Fruit fly (Drosophila melanogaster) whole organism, embryonic: ENCODE data around the gene CG33796.

Experiments used
- ATbp ChIP-seq: fragments of 200-800 bp; sonication (Bioruptor generic); optimal IDR thresholded peaks from 2 replicates; lab custom pipeline; 2017; ENCODE audit warnings: missing biosample characterization, mild to moderate bottlenecking, missing genetic modification characterization, missing genetic modification reagents
- Asciz ChIP-seq: fragments of 200-800 bp; sonication (Bioruptor generic); optimal IDR thresholded peaks from 2 replicates; lab custom pipeline; 2017; ENCODE audit warnings: missing biosample characterization, mild to moderate bottlenecking, missing genetic modification characterization, missing genetic modification reagents
- Awh ChIP-seq: fragments of 200-800 bp; sonication (Bioruptor generic); IDR thresholded peaks from 2 replicates; pipeline ENCODE4, ENCODE4 v1.3.6; 2022; ENCODE audit warnings: missing biosample characterization, missing genetic modification characterization
- B-H1 ChIP-seq: fragments of 200-800 bp; sonication (Bioruptor generic); IDR thresholded peaks from 3 replicates; pipeline ENCODE4 v1.3.6; 2022; ENCODE audit warnings: missing biosample characterization, missing genetic modification characterization
- BEAF-32 ChIP-seq: fragments of 200-800 bp; sonication (Bioruptor generic); optimal IDR thresholded peaks from 3 replicates; lab custom pipeline; 2017; ENCODE audit warnings: missing biosample characterization, missing genetic modification characterization, mild to moderate bottlenecking, moderate library complexity, missing genetic modification reagents
- CG10565 ChIP-seq: fragments of 200-800 bp; sonication (Bioruptor generic); optimal IDR thresholded peaks from 3 replicates; lab custom pipeline; 2016; ENCODE audit warnings: missing biosample characterization, mild to moderate bottlenecking, missing genetic modification characterization
- CG11398 ChIP-seq: fragments of 200-800 bp; sonication (Bioruptor generic); optimal IDR thresholded peaks from 2 replicates; lab custom pipeline; 2016; ENCODE audit warnings: missing biosample characterization, missing genetic modification characterization
- CG11560 ChIP-seq: fragments of 200-800 bp; sonication (Bioruptor generic); IDR thresholded peaks from 3 replicates; pipeline ENCODE4 v1.3.6; 2022; ENCODE audit warnings: missing biosample characterization, missing genetic modification characterization
- CG12104 ChIP-seq: fragments of 200-800 bp; sonication (Bioruptor generic); optimal IDR thresholded peaks from 3 replicates; lab custom pipeline; 2016; ENCODE audit warnings: missing biosample characterization, missing genetic modification characterization
- CG12299 ChIP-seq: fragments of 200-800 bp; sonication (Bioruptor generic); optimal IDR thresholded peaks from 2 replicates; lab custom pipeline; 2018; ENCODE audit warnings: missing biosample characterization, mild to moderate bottlenecking, missing genetic modification characterization
- CG12659 ChIP-seq: fragments of 200-800 bp; sonication (Bioruptor generic); optimal IDR thresholded peaks from 3 replicates; lab custom pipeline; 2017; ENCODE audit warnings: mild to moderate bottlenecking, missing biosample characterization, missing genetic modification reagents, missing genetic modification characterization
- CG13287 ChIP-seq: fragments of 200-800 bp; sonication (Bioruptor generic); IDR thresholded peaks from 2 replicates; pipeline ENCODE4 v1.3.6; 2022; ENCODE audit warnings: missing biosample characterization, missing genetic modification characterization; ENCODE audit not compliant: partially characterized antibody
- CG1603 ChIP-seq: fragments of 200-800 bp; sonication (Bioruptor generic); optimal IDR thresholded peaks from 2 replicates; lab custom pipeline; 2019; ENCODE audit warnings: missing biosample characterization, mild to moderate bottlenecking, missing genetic modification characterization, moderate library complexity
- CG2712 ChIP-seq: fragments of 200-800 bp; optimal IDR thresholded peaks from 3 replicates; lab custom pipeline; 2019; ENCODE audit warnings: missing biosample characterization, mild to moderate bottlenecking, missing genetic modification characterization, moderate library complexity
- CG3407 ChIP-seq: fragments of 200-800 bp; sonication (Bioruptor generic); optimal IDR thresholded peaks from 2 replicates; lab custom pipeline; 2018; ENCODE audit warnings: missing biosample characterization, mild to moderate bottlenecking, missing genetic modification characterization
- CG34224 ChIP-seq: fragments of 200-800 bp; sonication (Bioruptor generic); IDR thresholded peaks from 3 replicates; pipeline ENCODE4 v1.3.6; 2022; ENCODE audit warnings: missing biosample characterization, missing genetic modification characterization; ENCODE audit not compliant: partially characterized antibody
- CG6854 ChIP-seq: fragments of 200-800 bp; sonication (Bioruptor generic); optimal IDR thresholded peaks from 3 replicates; lab custom pipeline; 2017; ENCODE audit warnings: missing biosample characterization, mild to moderate bottlenecking, missing genetic modification characterization
- CG7745 ChIP-seq: fragments of 200-800 bp; sonication (Bioruptor generic); optimal IDR thresholded peaks from 2 replicates; lab custom pipeline; 2018; ENCODE audit warnings: missing biosample characterization, mild to moderate bottlenecking, missing genetic modification characterization, moderate library complexity
- CG9932 ChIP-seq: fragments of 200-800 bp; sonication (Bioruptor generic); IDR thresholded peaks from 2 replicates; pipeline ENCODE4 v1.3.6; 2022; ENCODE audit warnings: missing biosample characterization, missing genetic modification characterization
- CoRest ChIP-seq: fragments of 200-800 bp; sonication (Bioruptor generic); optimal IDR thresholded peaks from 3 replicates; lab custom pipeline; 2018; ENCODE audit warnings: missing biosample characterization, mild to moderate bottlenecking, missing genetic modification characterization, moderate library complexity
- D19A ChIP-seq: fragments of 200-800 bp; optimal IDR thresholded peaks from 3 replicates; lab custom pipeline; 2019; ENCODE audit warnings: missing biosample characterization, mild to moderate bottlenecking, missing genetic modification characterization, moderate library complexity
- Dip3 ChIP-seq: fragments of 200-800 bp; sonication (Bioruptor generic); optimal IDR thresholded peaks from 3 replicates; lab custom pipeline; 2016; ENCODE audit warnings: missing biosample characterization, missing genetic modification characterization
- Dref ChIP-seq: fragments of 200-800 bp; sonication (Bioruptor generic); IDR thresholded peaks from 2 replicates; pipeline ENCODE4 v1.3.6; 2022; ENCODE audit warnings: missing biosample characterization, missing genetic modification characterization
- GATAe ChIP-seq: fragments of 200-800 bp; sonication (Bioruptor generic); conservative IDR thresholded peaks from 2 replicates; pipeline ENCODE4 v1.3.6; 2022; ENCODE audit warnings: missing biosample characterization, missing genetic modification characterization
- HLH4C ChIP-seq: fragments of 200-800 bp; sonication (Bioruptor generic); IDR thresholded peaks from 3 replicates; pipeline ENCODE4 v1.3.6; 2022; ENCODE audit warnings: missing biosample characterization, missing genetic modification characterization; ENCODE audit not compliant: partially characterized antibody
- HmgZ ChIP-seq: fragments of 200-800 bp; sonication (Bioruptor generic); optimal IDR thresholded peaks from 2 replicates; lab custom pipeline; 2018; ENCODE audit warnings: missing biosample characterization, mild to moderate bottlenecking, missing genetic modification characterization
- Hr39 ChIP-seq: fragments of >200 bp; optimal IDR thresholded peaks from 2 replicates; lab custom pipeline; 2017
- MESR4 ChIP-seq: fragments of 200-800 bp; sonication (Bioruptor generic); optimal IDR thresholded peaks from 2 replicates; lab custom pipeline; 2018; ENCODE audit warnings: missing biosample characterization, mild to moderate bottlenecking, missing genetic modification characterization, moderate library complexity
- Rx ChIP-seq: fragments of 200-800 bp; sonication (Bioruptor generic); IDR thresholded peaks from 2 replicates; pipeline ENCODE4 v1.3.6; 2022; ENCODE audit warnings: missing biosample characterization, missing genetic modification characterization
- TFAM ChIP-seq: fragments of 200-800 bp; sonication (Bioruptor generic); optimal IDR thresholded peaks from 2 replicates; lab custom pipeline; 2017; ENCODE audit warnings: missing biosample characterization, missing genetic modification characterization, inconsistent platforms
- ase ChIP-seq: fragments of 200-800 bp; sonication (Bioruptor generic); IDR thresholded peaks from 3 replicates; pipeline ENCODE4 v1.3.6; 2022; ENCODE audit warnings: missing biosample characterization, missing genetic modification characterization
- bowl ChIP-seq: fragments of 200-800 bp; sonication (Bioruptor generic); IDR thresholded peaks from 2 replicates; pipeline ENCODE4 v1.3.6; 2022; ENCODE audit warnings: missing biosample characterization, missing genetic modification characterization
- br ChIP-seq: fragments of >200 bp; optimal IDR thresholded peaks from 2 replicates; lab custom pipeline; 2017
- bsh ChIP-seq, 2 experiments: fragments of 200-800 bp; sonication (Bioruptor generic); optimal IDR thresholded peaks; 2 replicates each; lab custom pipeline; 2017 to 2018; ENCODE audit warnings: mild to moderate bottlenecking in 2 of 2, missing biosample characterization in 2 of 2, missing genetic modification characterization in 2 of 2, moderate library complexity in 1 of 2
- cg ChIP-seq: fragments of 200-800 bp; sonication (Bioruptor generic); optimal IDR thresholded peaks from 3 replicates; lab custom pipeline; 2019; ENCODE audit warnings: missing biosample characterization, mild to moderate bottlenecking, missing genetic modification characterization, moderate library complexity
- dati ChIP-seq: fragments of 200-800 bp; sonication (Bioruptor generic); IDR thresholded peaks from 2 replicates; pipeline ENCODE4 v1.3.6; 2022; ENCODE audit warnings: missing biosample characterization, missing genetic modification characterization
- disco-r ChIP-seq: fragments of 200-800 bp; sonication (Bioruptor generic); optimal IDR thresholded peaks from 2 replicates; lab custom pipeline; 2016; ENCODE audit warnings: missing biosample characterization, missing genetic modification characterization
- en ChIP-seq: fragments of 200-800 bp; sonication (Bioruptor generic); optimal IDR thresholded peaks from 2 replicates; lab custom pipeline; 2016; ENCODE audit warnings: missing biosample characterization, missing genetic modification characterization
- ewg ChIP-seq: fragments of 200-800 bp; sonication (Bioruptor generic); optimal IDR thresholded peaks from 3 replicates; lab custom pipeline; 2017; ENCODE audit warnings: mild to moderate bottlenecking, missing biosample characterization, missing genetic modification reagents, missing genetic modification characterization
- eyg ChIP-seq: fragments of 200-800 bp; sonication (Bioruptor generic); optimal IDR thresholded peaks from 3 replicates; lab custom pipeline; 2016; ENCODE audit warnings: missing biosample characterization, missing genetic modification characterization
- fu2 ChIP-seq: fragments of 200-800 bp; sonication (Bioruptor generic); optimal IDR thresholded peaks from 2 replicates; lab custom pipeline; 2016; ENCODE audit warnings: missing biosample characterization, missing genetic modification characterization
- gsb ChIP-seq: fragments of 200-800 bp; sonication (Bioruptor generic); IDR thresholded peaks from 2 replicates; pipeline ENCODE4 v1.3.6; 2022; ENCODE audit warnings: missing biosample characterization, missing genetic modification characterization
- knrl ChIP-seq: fragments of 200-800 bp; sonication (Bioruptor generic); IDR thresholded peaks from 3 replicates; pipeline ENCODE4 v1.3.6; 2022; ENCODE audit warnings: missing biosample characterization, missing genetic modification characterization; ENCODE audit not compliant: partially characterized antibody
- lab ChIP-seq: fragments of 200-800 bp; sonication (Bioruptor generic); optimal IDR thresholded peaks from 3 replicates; lab custom pipeline; 2017; ENCODE audit warnings: missing biosample characterization, missing genetic modification characterization, mild to moderate bottlenecking, moderate library complexity, missing genetic modification reagents
- lbe ChIP-seq: fragments of 200-800 bp; sonication (Bioruptor generic); optimal IDR thresholded peaks from 2 replicates; lab custom pipeline; 2016; ENCODE audit warnings: missing biosample characterization, mild to moderate bottlenecking, missing genetic modification characterization
- pnt ChIP-seq: fragments of 200-800 bp; sonication (Bioruptor generic); optimal IDR thresholded peaks from 3 replicates; lab custom pipeline; 2016; ENCODE audit warnings: missing biosample characterization, missing genetic modification characterization
- scrt ChIP-seq: fragments of 200-800 bp; sonication (Bioruptor generic); optimal IDR thresholded peaks from 2 replicates; lab custom pipeline; 2018; ENCODE audit warnings: missing biosample characterization, mild to moderate bottlenecking, missing genetic modification characterization, moderate library complexity
- stwl ChIP-seq: fragments of 200-800 bp; sonication (Bioruptor generic); optimal IDR thresholded peaks from 3 replicates; lab custom pipeline; 2018; ENCODE audit warnings: missing biosample characterization, mild to moderate bottlenecking, missing genetic modification characterization, moderate library complexity
- tup ChIP-seq: fragments of 200-800 bp; sonication (Bioruptor generic); optimal IDR thresholded peaks from 2 replicates; lab custom pipeline; 2016; ENCODE audit warnings: missing biosample characterization, mild to moderate bottlenecking, missing genetic modification characterization, moderate library complexity
- z ChIP-seq: fragments of 200-800 bp; sonication (Bioruptor generic); IDR thresholded peaks from 3 replicates; pipeline ENCODE4 v1.3.6; 2022; ENCODE audit warnings: missing biosample characterization, missing genetic modification characterization
- zen2 ChIP-seq: fragments of 200-800 bp; sonication (Bioruptor generic); IDR thresholded peaks from 3 replicates; pipeline ENCODE4 v1.3.6; 2022; ENCODE audit warnings: missing biosample characterization, missing genetic modification characterization; ENCODE audit not compliant: partially characterized antibody
- zf30C ChIP-seq: fragments of 200-800 bp; sonication (Bioruptor generic); optimal IDR thresholded peaks from 3 replicates; lab custom pipeline; 2018; ENCODE audit warnings: missing biosample characterization, mild to moderate bottlenecking, missing genetic modification characterization

The CG33796 gene

DNA sequence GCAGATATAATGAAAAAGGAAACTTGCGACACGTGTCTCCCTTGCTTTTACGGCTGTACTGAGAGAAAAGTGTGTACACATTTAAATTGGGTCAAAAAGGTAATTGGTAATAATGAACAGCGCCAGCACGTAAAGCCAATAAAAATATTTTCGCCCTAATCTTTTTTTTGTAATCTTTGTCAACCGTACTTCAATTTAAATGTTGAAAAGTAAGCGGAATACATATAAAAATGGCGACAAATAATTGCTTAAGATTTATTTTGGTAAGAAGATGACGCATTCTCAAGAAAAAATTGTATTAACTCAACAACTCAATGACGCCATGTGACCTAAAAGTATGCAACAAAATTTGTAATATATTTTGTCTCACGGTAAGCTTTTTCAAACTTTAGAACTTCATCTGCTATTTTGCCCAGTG, 22.1 kb downstream of the CG33796 start (continued):
- no peak for TF ChIP-seq CG11398
- no peak for TF ChIP-seq dati (GFP tag; lab: Robert Waterston, UW)
- TF ChIP-seq ewg (GFP tag; lab: Kevin White, UChicago), result no peak
- no peak for TF ChIP-seq CG12299 (tag; lab: Kevin White, UChicago)
- peak; percentile 16 for TF ChIP-seq CG12104 (GFP tag; lab: Kevin White, UChicago)
- no peak for TF ChIP-seq MESR4
- TF ChIP-seq scrt, result no peak
- TF ChIP-seq CoRest (tag; lab: Kevin White, UChicago), result peak; percentile 53
- peak; percentile 8 for TF ChIP-seq pnt (GFP tag; lab: Kevin White, UChicago)
- no peak for TF ChIP-seq B-H1 (GFP tag; lab: Robert Waterston, UW)
- TF ChIP-seq CG6854, result peak; percentile 26
- peak; percentile 19 for TF ChIP-seq Asciz (GFP tag; lab: Kevin White, UChicago)
- no peak for TF ChIP-seq Dip3 (GFP tag; lab: Kevin White, UChicago)
- TF ChIP-seq HmgZ (tag; lab: Kevin White, UChicago), result no peak
- TF ChIP-seq Rx (GFP tag; lab: Robert Waterston, UW), result no peak
- no peak for TF ChIP-seq ATbp (GFP tag; lab: Kevin White, UChicago)
- no peak for TF ChIP-seq CG11560
- TF ChIP-seq CG3407 (GFP tag; lab: Kevin White, UChicago), result no peak
- TF ChIP-seq zen2, result no peak
- TF ChIP-seq fu2 (GFP tag; lab: Kevin White, UChicago), result peak; percentile 14
- TF ChIP-seq en (GFP tag; lab: Kevin White, UChicago), result no peak
- TF ChIP-seq CG9932, result no peak
- no peak for TF ChIP-seq bowl (GFP tag; lab: Robert Waterston, UW)
- TF ChIP-seq CG7745, result no peak
- no peak for TF ChIP-seq Dref (GFP tag; lab: Robert Waterston, UW)
- TF ChIP-seq D19A (tag; lab: Kevin White, UChicago), result no peak
- TF ChIP-seq CG13287 (GFP tag; lab: Robert Waterston, UW), result no peak
- no peak for TF ChIP-seq CG1603 (tag; lab: Kevin White, UChicago)
- no peak for TF ChIP-seq CG10565 (GFP tag; lab: Kevin White, UChicago)
- TF ChIP-seq lab (GFP tag; lab: Kevin White, UChicago), result peak; percentile 53
- no peak for TF ChIP-seq stwl (tag; lab: Kevin White, UChicago)
- no peak for TF ChIP-seq bsh (GFP tag; optimal IDR thresholded peaks at IDR 0.05; lab: Kevin White, UChicago)
- no peak for TF ChIP-seq GATAe (GFP tag; lab: Robert Waterston, UW)
- TF ChIP-seq cg (GFP tag; lab: Kevin White, UChicago), result no peak
- TF ChIP-seq ase (GFP tag; lab: Robert Waterston, UW), result no peak
- no peak for TF ChIP-seq zf30C
- TF ChIP-seq CG2712 (tag; lab: Kevin White, UChicago), result no peak
- TF ChIP-seq z, result no peak
- TF ChIP-seq br, result no peak
- peak; percentile 22 for TF ChIP-seq CG12659 (GFP tag; lab: Kevin White, UChicago)
- no peak for TF ChIP-seq knrl (GFP tag; lab: Robert Waterston, UW)
- TF ChIP-seq eyg, result no peak
- TF ChIP-seq Hr39, result no peak
- no peak for TF ChIP-seq lbe (GFP tag; lab: Kevin White, UChicago)
- TF ChIP-seq BEAF-32 (GFP tag; lab: Kevin White, UChicago), result no peak
- TF ChIP-seq Awh (GFP tag; lab: Robert Waterston, UW), result no peak
- TF ChIP-seq HLH4C (GFP tag; lab: Robert Waterston, UW), result no peak
- TF ChIP-seq CG34224 (GFP tag; lab: Robert Waterston, UW), result no peak
- no peak for TF ChIP-seq gsb
- TF ChIP-seq TFAM (GFP tag; lab: Kevin White, UChicago), result no peak
- TF ChIP-seq disco-r, result no peak
- no peak for TF ChIP-seq tup (GFP tag; lab: Kevin White, UChicago)
